Worm (Caenorhabditis elegans) whole organism, midembryonic: ENCODE data around the gene fbxa-137.

Source experiments
- T22C8.4 ChIP-seq: fragments of 200-800 bp; sonication (Bioruptor generic); IDR thresholded peaks from 2 replicates; pipeline ENCODE4 v1.3.6; 2022; ENCODE audit warnings: missing genetic modification characterization, missing compliant biosample characterization
- cog-1 ChIP-seq: sonication (generic microtip); optimal IDR thresholded peaks from 2 replicates; lab custom pipeline; 2016; ENCODE audit warnings: missing genetic modification characterization, missing compliant biosample characterization
- flt-1 ChIP-seq: fragments of 200-800 bp; sonication (Bioruptor generic); IDR thresholded peaks from 2 replicates; pipeline ENCODE4 v1.3.6; 2022; ENCODE audit warnings: missing genetic modification characterization, missing compliant biosample characterization
- klf-2 ChIP-seq: fragments of 200-800 bp; sonication (Bioruptor generic); conservative IDR thresholded peaks from 2 replicates; pipeline ENCODE4 v1.3.6; 2022; ENCODE audit warnings: missing genetic modification reagents, missing genetic modification characterization, missing compliant biosample characterization
- med-1 ChIP-seq: sonication (generic microtip); optimal IDR thresholded peaks from 2 replicates; lab custom pipeline; 2017; ENCODE audit warnings: missing genetic modification characterization, mild to moderate bottlenecking, missing compliant biosample characterization, antibody characterized with exemption, missing genetic modification reagents; ENCODE audit not compliant: insufficient read depth
- ref-1 ChIP-seq: fragments of 200-800 bp; sonication (Bioruptor generic); conservative IDR thresholded peaks from 2 replicates; pipeline ENCODE4 v1.3.6; 2022; ENCODE audit warnings: missing genetic modification reagents, missing genetic modification characterization, missing compliant biosample characterization
- tab-1 ChIP-seq: fragments of 200-800 bp; sonication (Bioruptor generic); IDR thresholded peaks from 2 replicates; pipeline ENCODE4 v1.3.6; 2022; ENCODE audit warnings: missing genetic modification characterization, missing compliant biosample characterization
- ztf-23 ChIP-seq: fragments of 200-800 bp; sonication (Bioruptor generic); IDR thresholded peaks from 2 replicates; pipeline ENCODE4 v1.3.6; 2022; ENCODE audit warnings: missing genetic modification reagents, missing genetic modification characterization, missing compliant biosample characterization
- ztf-29 ChIP-seq: fragments of 200-800 bp; sonication (Bioruptor generic); IDR thresholded peaks from 2 replicates; pipeline ENCODE4 v1.3.6; 2022; ENCODE audit warnings: missing genetic modification reagents, missing genetic modification characterization, missing compliant biosample characterization

Gene fbxa-137

ce11 chrV:2277260-2277659 lies 1.4 kb upstream of the fbxa-137 start:
- TF ChIP-seq ref-1 = no peak
- no peak for TF ChIP-seq T22C8.4 (GFP tag; lab: Robert Waterston, UW)
- TF ChIP-seq med-1 (GFP tag; lab: Kevin White, UChicago) = no peak
- no peak for TF ChIP-seq tab-1
- TF ChIP-seq ztf-23 (GFP tag; lab: Robert Waterston, UW) = no peak
- no peak for TF ChIP-seq ztf-29 (GFP tag; lab: Robert Waterston, UW)

- no peak for TF ChIP-seq ref-1
- no peak for TF ChIP-seq tab-1
- no peak for TF ChIP-seq T22C8.4 (GFP tag; lab: Robert Waterston, UW)
- TF ChIP-seq ztf-29 (GFP tag; lab: Robert Waterston, UW) = no peak
- no peak for TF ChIP-seq cog-1 (tag; lab: Kevin White, UChicago)
- no peak for TF ChIP-seq flt-1 (GFP tag; lab: Robert Waterston, UW)
- no peak for TF ChIP-seq ztf-23 (GFP tag; lab: Robert Waterston, UW)
- TF ChIP-seq med-1 (GFP tag; lab: Kevin White, UChicago) = no peak
- no peak for TF ChIP-seq klf-2 (GFP tag; lab: Robert Waterston, UW)
These were observed 564 bp upstream of the fbxa-137 start, which contains the start of gene nhr-59 for ce11 chrV:2278052-2278451. TSS of gene nhr-59 (minus strand) at chrV:2278265.

ce11 chrV:2281499-2281898 lies 2.9 kb downstream of the fbxa-137 start, which contains the start of gene nhr-228:
TSS of gene nhr-228 (plus strand) at chrV:2281759.
- TF ChIP-seq med-1 (GFP tag; lab: Kevin White, UChicago) (no peak), klf-2 (GFP tag; lab: Robert Waterston, UW) (no peak), flt-1 (GFP tag; lab: Robert Waterston, UW) (no peak), cog-1 (tag; lab: Kevin White, UChicago) (peak; percentile 18), tab-1 (no peak), ztf-23 (GFP tag; lab: Robert Waterston, UW) (no peak), ref-1 (no peak)

ce11 chrV:2285107-2285506 lies 6.5 kb downstream of the fbxa-137 start, which contains the start of gene nhr-227:
TSS of gene nhr-227 (plus strand) at chrV:2285432.
- TF ChIP-seq klf-2 (GFP tag; lab: Robert Waterston, UW) = no peak
- no peak for TF ChIP-seq ztf-23 (GFP tag; lab: Robert Waterston, UW)
- no peak for TF ChIP-seq med-1 (GFP tag; lab: Kevin White, UChicago)
- TF ChIP-seq T22C8.4 (GFP tag; lab: Robert Waterston, UW) = no peak
- TF ChIP-seq tab-1 = no peak
- TF ChIP-seq flt-1 (GFP tag; lab: Robert Waterston, UW) = no peak
- TF ChIP-seq ref-1 = no peak
- TF ChIP-seq ztf-29 (GFP tag; lab: Robert Waterston, UW) = no peak
- TF ChIP-seq cog-1 (tag; lab: Kevin White, UChicago) = no peak

ce11 chrV:2290329-2290728 lies 11.7 kb downstream of the fbxa-137 start, which contains the start of gene nhr-225:
TSS of gene nhr-225 (minus strand) at chrV:2290474.
- TF ChIP-seq ztf-29 (GFP tag; lab: Robert Waterston, UW) (no peak), cog-1 (tag; lab: Kevin White, UChicago) (no peak), med-1 (GFP tag; lab: Kevin White, UChicago) (no peak), T22C8.4 (GFP tag; lab: Robert Waterston, UW) (no peak), flt-1 (GFP tag; lab: Robert Waterston, UW) (no peak), ztf-23 (GFP tag; lab: Robert Waterston, UW) (no peak), ref-1 (no peak), tab-1 (no peak), klf-2 (GFP tag; lab: Robert Waterston, UW) (no peak)

- TF ChIP-seq ztf-23 (GFP tag; lab: Robert Waterston, UW) = no peak
- TF ChIP-seq ztf-29 (GFP tag; lab: Robert Waterston, UW) = no peak
- no peak for TF ChIP-seq T22C8.4 (GFP tag; lab: Robert Waterston, UW)
- TF ChIP-seq flt-1 (GFP tag; lab: Robert Waterston, UW) = no peak
- TF ChIP-seq med-1 (GFP tag; lab: Kevin White, UChicago) = no peak
- no peak for TF ChIP-seq tab-1
- TF ChIP-seq ref-1 = no peak
- no peak for TF ChIP-seq klf-2 (GFP tag; lab: Robert Waterston, UW)
- no peak for TF ChIP-seq cog-1 (tag; lab: Kevin White, UChicago)
These were observed 13.6 kb downstream of the fbxa-137 start, which contains the start of gene nhr-115 for ce11 chrV:2292240-2292639. TSS of gene nhr-115 (plus strand) at chrV:2292540.

ce11 chrV:2294577-2294976 lies 16.0 kb downstream of the fbxa-137 start, which contains the start of gene nhr-226:
TSS of gene nhr-226 (plus strand) at chrV:2294877.
- TF ChIP-seq ztf-23 (GFP tag; lab: Robert Waterston, UW) = no peak
- TF ChIP-seq ref-1 = no peak
- TF ChIP-seq cog-1 (tag; lab: Kevin White, UChicago) = no peak
- no peak for TF ChIP-seq klf-2 (GFP tag; lab: Robert Waterston, UW)
- no peak for TF ChIP-seq T22C8.4 (GFP tag; lab: Robert Waterston, UW)
- TF ChIP-seq med-1 (GFP tag; lab: Kevin White, UChicago) = no peak

- TF ChIP-seq klf-2 (GFP tag; lab: Robert Waterston, UW) (no peak), tab-1 (no peak), cog-1 (tag; lab: Kevin White, UChicago) (no peak), flt-1 (GFP tag; lab: Robert Waterston, UW) (no peak), ref-1 (no peak), ztf-29 (GFP tag; lab: Robert Waterston, UW) (no peak), med-1 (GFP tag; lab: Kevin White, UChicago) (no peak), ztf-23 (GFP tag; lab: Robert Waterston, UW) (no peak), T22C8.4 (GFP tag; lab: Robert Waterston, UW) (no peak)
These were observed 22.3 kb downstream of the fbxa-137 start, which contains the start of gene Y19D10B.8 for ce11 chrV:2300905-2301304. TSS of gene Y19D10B.8 (minus strand) at chrV:2301005.

- TF ChIP-seq klf-2 (GFP tag; lab: Robert Waterston, UW) (no peak), T22C8.4 (GFP tag; lab: Robert Waterston, UW) (no peak), cog-1 (tag; lab: Kevin White, UChicago) (no peak), flt-1 (GFP tag; lab: Robert Waterston, UW) (no peak), ref-1 (no peak), med-1 (GFP tag; lab: Kevin White, UChicago) (no peak), tab-1 (no peak), ztf-23 (GFP tag; lab: Robert Waterston, UW) (no peak), ztf-29 (GFP tag; lab: Robert Waterston, UW) (no peak)
These were observed 25.2 kb downstream of the fbxa-137 start, which contains the start of gene irld-15 for ce11 chrV:2303775-2304174. TSS of gene irld-15 (minus strand) at chrV:2303875.
